Worm (Caenorhabditis elegans) whole organism, L4 larva: Measurements from ENCODE around the gene K11H3.3.

ENCODE experiments used
- D1046.2 ChIP-seq: fragments of 200-800 bp; sonication (Bioruptor generic); IDR thresholded peaks from 2 replicates; pipeline ENCODE4 v1.3.6; 2022; ENCODE audit warnings: missing genetic modification characterization, missing compliant biosample characterization
- F26F4.8 ChIP-seq: fragments of 200-800 bp; sonication (Bioruptor generic); conservative IDR thresholded peaks from 2 replicates; pipeline ENCODE4 v1.3.6; 2022; ENCODE audit warnings: missing genetic modification characterization, missing compliant biosample characterization
- F37D6.2 ChIP-seq: sonication (generic microtip); optimal IDR thresholded peaks from 2 replicates; lab custom pipeline; 2016; ENCODE audit warnings: mild to moderate bottlenecking, missing genetic modification characterization, missing compliant biosample characterization
- F49E8.2 ChIP-seq: sonication (generic microtip); optimal IDR thresholded peaks from 2 replicates; lab custom pipeline; 2016; ENCODE audit warnings: missing compliant biosample characterization, mild to moderate bottlenecking, missing genetic modification characterization, borderline replicate concordance
- T26A8.4 ChIP-seq: fragments of 200-800 bp; sonication (Bioruptor generic); IDR thresholded peaks from 2 replicates; pipeline ENCODE4 v1.3.6; 2022; ENCODE audit warnings: missing genetic modification characterization, missing compliant biosample characterization
- Y105C5A.15 ChIP-seq: fragments of 200-800 bp; sonication (Bioruptor generic); IDR thresholded peaks from 2 replicates; pipeline ENCODE4 v1.3.6; 2022; ENCODE audit warnings: missing genetic modification characterization, missing compliant biosample characterization
- Y5F2A.4 ChIP-seq: fragments of 200-800 bp; sonication (Bioruptor generic); optimal IDR thresholded peaks from 2 replicates; lab custom pipeline; 2018; ENCODE audit warnings: mild to moderate bottlenecking, missing genetic modification characterization, missing compliant biosample characterization
- Y75B8A.6 ChIP-seq: fragments of 200-800 bp; sonication (Bioruptor generic); IDR thresholded peaks from 2 replicates; pipeline ENCODE4 v1.3.6; 2022; ENCODE audit warnings: missing genetic modification reagents, missing genetic modification characterization, missing compliant biosample characterization
- ZK337.2 ChIP-seq: fragments of 200-800 bp; sonication (Bioruptor generic); IDR thresholded peaks from 2 replicates; pipeline ENCODE4 v1.3.6; 2022; ENCODE audit warnings: missing genetic modification reagents, missing genetic modification characterization, missing compliant biosample characterization
- aha-1 ChIP-seq: fragments of 150-350 bp; peaks from one replicate; lab custom pipeline; 2014; ENCODE audit warnings: missing biosample characterization, missing genetic modification characterization
- arid-1 ChIP-seq: fragments of 200-800 bp; sonication (Bioruptor generic); conservative IDR thresholded peaks from 2 replicates; pipeline ENCODE4 v1.3.6; 2022; ENCODE audit warnings: missing genetic modification reagents, missing genetic modification characterization, missing compliant biosample characterization
- ceh-20 ChIP-seq: fragments of 200-800 bp; sonication (Bioruptor generic); IDR thresholded peaks from 2 replicates; pipeline ENCODE4 v1.3.6; 2022; ENCODE audit warnings: missing genetic modification reagents, missing genetic modification characterization, missing compliant biosample characterization
- ceh-28 ChIP-seq: fragments of 150-350 bp; optimal IDR thresholded peaks from 2 replicates; lab custom pipeline; 2014; ENCODE audit warnings: missing biosample characterization, missing genetic modification reagents, missing genetic modification characterization
- ceh-32 ChIP-seq: sonication (generic microtip); optimal IDR thresholded peaks from 2 replicates; lab custom pipeline; 2016; ENCODE audit warnings: mild to moderate bottlenecking, missing genetic modification characterization, missing compliant biosample characterization; ENCODE audit not compliant: poor library complexity
- ceh-44 ChIP-seq: fragments of 200-800 bp; sonication (Bioruptor generic); IDR thresholded peaks from 2 replicates; pipeline ENCODE4 v1.3.6; 2022; ENCODE audit warnings: missing genetic modification reagents, missing genetic modification characterization, missing compliant biosample characterization
- ceh-62 ChIP-seq: sonication (generic microtip); optimal IDR thresholded peaks from 2 replicates; lab custom pipeline; 2017; ENCODE audit warnings: missing biosample characterization, missing genetic modification characterization
- ceh-82 ChIP-seq: sonication (generic microtip); optimal IDR thresholded peaks from 2 replicates; lab custom pipeline; 2017; ENCODE audit warnings: missing biosample characterization, missing genetic modification characterization
- ces-1 ChIP-seq: fragments of 150-350 bp; sonication (generic microtip); optimal IDR thresholded peaks from 4 replicates; lab custom pipeline; 2014; ENCODE audit warnings: missing biosample characterization, missing genetic modification reagents, missing genetic modification characterization
- cey-2 ChIP-seq: sonication (generic microtip); optimal IDR thresholded peaks from 3 replicates; lab custom pipeline; 2017; ENCODE audit warnings: missing genetic modification characterization, mild to moderate bottlenecking, missing compliant biosample characterization, antibody characterized with exemption, borderline replicate concordance; ENCODE audit not compliant: insufficient read depth
- ctbp-1 ChIP-seq: fragments of 200-800 bp; sonication (Bioruptor generic); IDR thresholded peaks from 2 replicates; pipeline ENCODE4 v1.3.6; 2022; ENCODE audit warnings: missing genetic modification reagents, missing genetic modification characterization, missing compliant biosample characterization
- daf-16 ChIP-seq, 3 experiments: sonication (generic microtip); optimal IDR thresholded peaks; 2 replicates each; lab custom pipeline; 2016 to 2017; ENCODE audit warnings: missing genetic modification characterization in 3 of 3, missing genetic modification reagents in 3 of 3, mild to moderate bottlenecking in 2 of 3, missing compliant biosample characterization in 2 of 3, missing biosample characterization in 1 of 3, moderate library complexity in 1 of 3
- dmd-6 ChIP-seq: fragments of 200-800 bp; sonication (Bioruptor generic); IDR thresholded peaks from 2 replicates; pipeline ENCODE4 v1.3.6; 2022; ENCODE audit warnings: missing genetic modification reagents, missing genetic modification characterization, missing compliant biosample characterization
- dpl-1 ChIP-seq: fragments of 150-350 bp; optimal IDR thresholded peaks from 2 replicates; lab custom pipeline; 2014; ENCODE audit warnings: missing biosample characterization, missing genetic modification reagents, missing genetic modification characterization
- fkh-10 ChIP-seq: fragments of 150-350 bp; optimal IDR thresholded peaks from 2 replicates; lab custom pipeline; 2014; ENCODE audit warnings: missing biosample characterization, missing genetic modification reagents, missing genetic modification characterization
- lim-7 ChIP-seq: fragments of 200-800 bp; sonication (Bioruptor generic); IDR thresholded peaks from 2 replicates; pipeline ENCODE4 v1.3.6; 2022; ENCODE audit warnings: missing genetic modification characterization, missing compliant biosample characterization
- lin-1 ChIP-seq: fragments of 200-800 bp; sonication (Bioruptor generic); IDR thresholded peaks from 2 replicates; pipeline ENCODE4 v1.3.6; 2022; ENCODE audit warnings: missing genetic modification reagents, missing genetic modification characterization, missing compliant biosample characterization
- lin-15B ChIP-seq: fragments of 150-350 bp; sonication (generic microtip); optimal IDR thresholded peaks from 3 replicates; lab custom pipeline; 2014; ENCODE audit warnings: missing biosample characterization, missing genetic modification characterization
- lin-38 ChIP-seq: fragments of 200-800 bp; sonication (Bioruptor generic); IDR thresholded peaks from 2 replicates; pipeline ENCODE4 v1.3.6; 2022; ENCODE audit warnings: missing genetic modification reagents, missing genetic modification characterization, missing compliant biosample characterization
- lsy-2 ChIP-seq, 2 experiments: fragments of 150-350 bp in 1 of 2; sonication (generic microtip) in 1 of 2; optimal IDR thresholded peaks; 2 replicates each; lab custom pipeline; 2014 to 2017; ENCODE audit warnings: missing biosample characterization in 2 of 2, missing genetic modification characterization in 2 of 2
- madf-9 ChIP-seq: fragments of 200-800 bp; sonication (Bioruptor generic); conservative IDR thresholded peaks from 2 replicates; pipeline ENCODE4 v1.3.6; 2022; ENCODE audit warnings: missing genetic modification reagents, missing genetic modification characterization, missing compliant biosample characterization
- mdl-1 ChIP-seq, 2 experiments: fragments of 150-350 bp in 1 of 2; sonication (generic microtip) in 1 of 2; optimal IDR thresholded peaks; 2 replicates each; lab custom pipeline; 2014 to 2017; ENCODE audit warnings: missing biosample characterization in 2 of 2, missing genetic modification characterization in 2 of 2
- mdt-29 ChIP-seq: fragments of 200-800 bp; sonication (Bioruptor generic); IDR thresholded peaks from 2 replicates; pipeline ENCODE4 v1.3.6; 2022; ENCODE audit warnings: missing genetic modification reagents, missing genetic modification characterization, missing compliant biosample characterization
- mep-1 ChIP-seq: fragments of 150-350 bp; sonication (generic microtip); optimal IDR thresholded peaks from 3 replicates; lab custom pipeline; 2014; ENCODE audit warnings: missing biosample characterization, missing genetic modification characterization
- mxl-2 ChIP-seq: fragments of 200-800 bp; sonication (Bioruptor generic); conservative IDR thresholded peaks from 2 replicates; pipeline ENCODE4 v1.3.6; 2022; ENCODE audit warnings: missing genetic modification reagents, missing genetic modification characterization, missing compliant biosample characterization
- mxl-3 ChIP-seq: fragments of 200-800 bp; sonication (Bioruptor generic); optimal IDR thresholded peaks from 2 replicates; lab custom pipeline; 2018; ENCODE audit warnings: mild to moderate bottlenecking, missing genetic modification characterization, missing compliant biosample characterization
- nhr-10 ChIP-seq: fragments of 150-350 bp; optimal IDR thresholded peaks from 2 replicates; lab custom pipeline; 2014; ENCODE audit warnings: missing biosample characterization, missing genetic modification characterization
- nhr-11 ChIP-seq: fragments of 150-350 bp; optimal IDR thresholded peaks from 2 replicates; lab custom pipeline; 2014; ENCODE audit warnings: missing biosample characterization, missing genetic modification characterization
- nhr-111 ChIP-seq: fragments of 200-800 bp; sonication (Bioruptor generic); optimal IDR thresholded peaks from 2 replicates; lab custom pipeline; 2018; ENCODE audit warnings: mild to moderate bottlenecking, missing genetic modification characterization, missing compliant biosample characterization
- nhr-25 ChIP-seq: sonication (generic microtip); optimal IDR thresholded peaks from 2 replicates; lab custom pipeline; 2017; ENCODE audit warnings: missing genetic modification characterization, mild to moderate bottlenecking, missing compliant biosample characterization, antibody characterized with exemption, moderate library complexity, borderline replicate concordance; ENCODE audit not compliant: insufficient read depth
- nhr-28 ChIP-seq: fragments of 150-350 bp; optimal IDR thresholded peaks from 2 replicates; lab custom pipeline; 2014; ENCODE audit warnings: missing biosample characterization, missing genetic modification characterization
- nhr-6 ChIP-seq: fragments of 150-350 bp; optimal IDR thresholded peaks from 2 replicates; lab custom pipeline; 2014; ENCODE audit warnings: missing biosample characterization, missing genetic modification characterization
- nhr-76 ChIP-seq: fragments of 150-350 bp; optimal IDR thresholded peaks from 2 replicates; lab custom pipeline; 2014; ENCODE audit warnings: missing biosample characterization, missing genetic modification characterization
- nhr-77 ChIP-seq: fragments of 150-350 bp; optimal IDR thresholded peaks from 2 replicates; lab custom pipeline; 2014; ENCODE audit warnings: missing biosample characterization, missing genetic modification characterization
- php-3 ChIP-seq: fragments of 200-800 bp; sonication (Bioruptor generic); IDR thresholded peaks from 2 replicates; pipeline ENCODE4 v1.3.6; 2022; ENCODE audit warnings: missing genetic modification reagents, missing genetic modification characterization, missing compliant biosample characterization
- pqm-1 ChIP-seq: sonication (generic microtip); optimal IDR thresholded peaks from 2 replicates; lab custom pipeline; 2017; ENCODE audit warnings: missing biosample characterization, missing genetic modification characterization
- rbr-2 ChIP-seq: sonication (generic microtip); optimal IDR thresholded peaks from 2 replicates; lab custom pipeline; 2016; ENCODE audit warnings: missing genotype, missing genetic modification characterization, missing compliant biosample characterization
- snpc-4 ChIP-seq: fragments of 150-350 bp; optimal IDR thresholded peaks from 2 replicates; lab custom pipeline; 2014; ENCODE audit warnings: missing biosample characterization, missing genetic modification characterization
- spr-1 ChIP-seq: sonication (generic microtip); optimal IDR thresholded peaks from 2 replicates; lab custom pipeline; 2016; ENCODE audit warnings: mild to moderate bottlenecking, missing genetic modification characterization, missing compliant biosample characterization
- unc-130 ChIP-seq: sonication (generic microtip); optimal IDR thresholded peaks from 2 replicates; lab custom pipeline; 2016; ENCODE audit warnings: missing genetic modification reagents, missing genetic modification characterization, missing compliant biosample characterization
- zfp-3 ChIP-seq: fragments of 200-800 bp; sonication (Bioruptor generic); conservative IDR thresholded peaks from 2 replicates; pipeline ENCODE4 v1.3.6; 2022; ENCODE audit warnings: missing genetic modification reagents, missing genetic modification characterization, missing compliant biosample characterization

The K11H3.3 gene

DNA sequence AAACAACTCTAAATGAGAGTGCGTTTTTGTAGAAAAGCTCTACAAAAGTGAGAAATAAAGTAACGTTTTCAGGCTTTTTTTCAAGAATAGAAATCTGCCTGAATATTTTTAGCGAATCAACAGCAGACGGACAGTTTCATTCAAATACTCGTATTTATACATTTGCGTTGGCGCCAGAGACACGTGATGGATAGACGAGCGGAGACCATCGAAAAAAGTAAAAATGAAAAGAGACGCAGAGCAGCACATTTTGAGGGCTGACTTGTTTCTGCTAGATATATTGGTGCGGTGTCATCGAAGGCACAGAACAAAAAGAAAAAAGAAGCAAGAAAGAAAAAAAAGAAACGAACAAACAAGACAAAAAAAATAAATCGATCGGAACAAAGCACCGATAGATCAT, 25.6 kb upstream of the K11H3.3 start (continued):
- TF ChIP-seq nhr-111 (GFP tag; lab: Kevin White, UChicago): no peak
- no peak for TF ChIP-seq nhr-10 (tag; lab: Kevin White, UChicago)
- TF ChIP-seq mxl-3 (GFP tag; lab: Kevin White, UChicago): peak; percentile 21
- no peak for TF ChIP-seq ZK337.2 (GFP tag; lab: Robert Waterston, UW)
- no peak for TF ChIP-seq nhr-76
- TF ChIP-seq lsy-2 (tag; optimal IDR thresholded peaks at IDR 0.05; lab: Kevin White, UChicago): peak in 1 of 2 experiments; percentile 82
- no peak for TF ChIP-seq spr-1 (tag; lab: Kevin White, UChicago)
- no peak for TF ChIP-seq ceh-28
- no peak for TF ChIP-seq pqm-1 (tag; lab: Kevin White, UChicago)
- no peak for TF ChIP-seq ces-1 (GFP tag; lab: Kevin White, UChicago)
- peak; percentile 53 for TF ChIP-seq nhr-6 (tag; lab: Kevin White, UChicago)
- no peak for TF ChIP-seq lim-7 (GFP tag; lab: Robert Waterston, UW)
- peak; percentile 70 for TF ChIP-seq mep-1
- no peak for TF ChIP-seq nhr-25 (tag; lab: Kevin White, UChicago)
- no peak for TF ChIP-seq arid-1 (GFP tag; lab: Robert Waterston, UW)
- TF ChIP-seq T26A8.4 (GFP tag; lab: Robert Waterston, UW): peak; percentile 7; the same call in 1 of the 2 replicates
- TF ChIP-seq ctbp-1 (GFP tag; lab: Robert Waterston, UW): no peak
- TF ChIP-seq aha-1 (tag; lab: Kevin White, UChicago): peak; percentile 87
- TF ChIP-seq lin-1 (GFP tag; lab: Robert Waterston, UW): 0 out of 2 replicates have a peak, but pooled peaks have one; percentile 45
- no peak for TF ChIP-seq daf-16 (GFP tag; optimal IDR thresholded peaks at IDR 0.05; lab: Kevin White, UChicago)
- TF ChIP-seq daf-16 (tag; optimal IDR thresholded peaks at IDR 0.05; lab: Kevin White, UChicago): peak; percentile 49
- TF ChIP-seq nhr-28 (tag; lab: Kevin White, UChicago): peak; percentile 17
- TF ChIP-seq dpl-1 (GFP tag; lab: Kevin White, UChicago): peak; percentile 5
- no peak for TF ChIP-seq Y5F2A.4
- TF ChIP-seq F49E8.2 (tag; lab: Kevin White, UChicago): no peak
- TF ChIP-seq cey-2 (tag; lab: Kevin White, UChicago): no peak
- TF ChIP-seq Y105C5A.15 (GFP tag; lab: Robert Waterston, UW): no peak
- TF ChIP-seq rbr-2 (tag; lab: Kevin White, UChicago): peak; percentile 29
- no peak for TF ChIP-seq snpc-4 (tag; lab: Kevin White, UChicago)
- no peak for TF ChIP-seq F26F4.8 (GFP tag; lab: Robert Waterston, UW)
- peak; percentile 55 for TF ChIP-seq nhr-77
- 0 out of 2 replicates have a peak, but pooled peaks have one; percentile 45 for TF ChIP-seq mdt-29 (GFP tag; lab: Robert Waterston, UW)
- TF ChIP-seq fkh-10 (GFP tag; lab: Kevin White, UChicago): no peak
- TF ChIP-seq D1046.2: no peak
- TF ChIP-seq lin-38: peak; percentile 62
- TF ChIP-seq zfp-3 (GFP tag; lab: Robert Waterston, UW): 0 out of 2 replicates have a peak, but pooled peaks have one; percentile 63
- no peak for TF ChIP-seq madf-9 (GFP tag; lab: Robert Waterston, UW)
- TF ChIP-seq unc-130 (GFP tag; lab: Kevin White, UChicago): no peak
- no peak for TF ChIP-seq lin-15B
- TF ChIP-seq ceh-82 (tag; lab: Kevin White, UChicago): no peak
- TF ChIP-seq mdl-1 (tag; optimal IDR thresholded peaks at IDR 0.05; lab: Kevin White, UChicago): peak in 1 of 2 experiments; percentile 71
- TF ChIP-seq nhr-11 (tag; lab: Kevin White, UChicago): peak; percentile 27
- TF ChIP-seq mxl-2: no peak
- TF ChIP-seq php-3: no peak
- TF ChIP-seq dmd-6: peak; percentile 21; the same call in 1 of the 2 replicates
- TF ChIP-seq ceh-62 (tag; lab: Kevin White, UChicago): no peak
- 0 out of 2 replicates have a peak, but pooled peaks have one; percentile 49 for TF ChIP-seq Y75B8A.6 (GFP tag; lab: Robert Waterston, UW)
- no peak for TF ChIP-seq ceh-44 (GFP tag; lab: Robert Waterston, UW)
- TF ChIP-seq ceh-32 (tag; lab: Kevin White, UChicago): no peak
- no peak for TF ChIP-seq F37D6.2 (tag; lab: Kevin White, UChicago)
- TF ChIP-seq ceh-20 (GFP tag; lab: Robert Waterston, UW): peak; percentile 56; the same call in 1 of the 2 replicates
